Comparison of ENCODE assay signal across 2 fruit fly cellular contexts in genomic region chr2L:4128859-4129258, dm6.
TF ChIP-seq lines count a peak whose summit lies in the region.

No protein-coding gene starts in this region.

TF ChIP-seq in whole organism, embryonic, 481 proteins besides CTCF, POLR2A, EP300 and RAD21 (continued from another document and continues in another):
- TF ChIP-seq CG13894 (tag; optimal IDR thresholded peaks at IDR 0.05; lab: Kevin White, UChicago) = no peak
- TF ChIP-seq Jarid2 (GFP tag; optimal IDR thresholded peaks at IDR 0.05; lab: Kevin White, UChicago) = no peak
- no peak for TF ChIP-seq YL-1 (GFP tag; optimal IDR thresholded peaks at IDR 0.05; lab: Kevin White, UChicago)
- TF ChIP-seq Vsx1 (GFP tag; optimal IDR thresholded peaks at IDR 0.05; lab: Kevin White, UChicago) = no peak
- TF ChIP-seq CG4617 (GFP tag; optimal IDR thresholded peaks at IDR 0.05; lab: Kevin White, UChicago; ENCODE audit: borderline replicate concordance) = no peak
- TF ChIP-seq lmd (GFP tag; IDR thresholded peaks at IDR 0.05; lab: Robert Waterston, UW) = 0 out of 2 replicates have a peak, but pooled peaks have one; percentile 7
- TF ChIP-seq knrl (GFP tag; IDR thresholded peaks at IDR 0.05; lab: Robert Waterston, UW; ENCODE audit: partially characterized antibody) = no peak
- no peak for TF ChIP-seq Ets97D (GFP tag; optimal IDR thresholded peaks at IDR 0.05; lab: Kevin White, UChicago)
- no peak for TF ChIP-seq CG4404 (GFP tag; IDR thresholded peaks at IDR 0.05; lab: Robert Waterston, UW)
- peak; percentile 13 for TF ChIP-seq CG7839 (tag; optimal IDR thresholded peaks at IDR 0.05; lab: Kevin White, UChicago)
- TF ChIP-seq insv (GFP tag; optimal IDR thresholded peaks at IDR 0.05; lab: Kevin White, UChicago) = no peak
- no peak for TF ChIP-seq CG8924 (tag; optimal IDR thresholded peaks at IDR 0.05; lab: Kevin White, UChicago)
- no peak for TF ChIP-seq so (GFP tag; IDR thresholded peaks at IDR 0.05; lab: Robert Waterston, UW)
- TF ChIP-seq NC2β (GFP tag; optimal IDR thresholded peaks at IDR 0.05; lab: Kevin White, UChicago) = no peak
- no peak for TF ChIP-seq Trl (optimal IDR thresholded peaks at IDR 0.05; lab: Kevin White, UChicago)
- no peak for TF ChIP-seq Trl (GFP tag; optimal IDR thresholded peaks at IDR 0.05; lab: Kevin White, UChicago)
- TF ChIP-seq unpg (GFP tag; optimal IDR thresholded peaks at IDR 0.05; lab: Kevin White, UChicago) = no peak
- TF ChIP-seq Fer2 (tag; optimal IDR thresholded peaks at IDR 0.05; lab: Kevin White, UChicago) = no peak
- TF ChIP-seq PHDP (tag; optimal IDR thresholded peaks at IDR 0.05; lab: Kevin White, UChicago) = no peak
- no peak for TF ChIP-seq Camta (GFP tag; optimal IDR thresholded peaks at IDR 0.05; lab: Kevin White, UChicago)
- no peak for TF ChIP-seq CG10209 (GFP tag; optimal IDR thresholded peaks at IDR 0.05; lab: Kevin White, UChicago)
- TF ChIP-seq CG43689 (GFP tag; IDR thresholded peaks at IDR 0.05; lab: Robert Waterston, UW) = no peak
- TF ChIP-seq Atf6 (GFP tag; IDR thresholded peaks at IDR 0.05; lab: Robert Waterston, UW) = no peak
- TF ChIP-seq CHES-1-like (GFP tag; optimal IDR thresholded peaks at IDR 0.05; lab: Kevin White, UChicago) = no peak
- TF ChIP-seq hbn (GFP tag; IDR thresholded peaks at IDR 0.05; lab: Robert Waterston, UW; ENCODE audit: partially characterized antibody) = no peak
- no peak for TF ChIP-seq cwo (GFP tag; optimal IDR thresholded peaks at IDR 0.05; lab: Kevin White, UChicago)
- TF ChIP-seq CG15269 (tag; optimal IDR thresholded peaks at IDR 0.05; lab: Kevin White, UChicago) = no peak
- TF ChIP-seq NFAT (GFP tag; IDR thresholded peaks at IDR 0.05; lab: Robert Waterston, UW) = no peak
- TF ChIP-seq pum (GFP tag; optimal IDR thresholded peaks at IDR 0.05; lab: Kevin White, UChicago) = no peak
- TF ChIP-seq CG5245 (GFP tag; optimal IDR thresholded peaks at IDR 0.05; lab: Kevin White, UChicago) = no peak
- no peak for TF ChIP-seq wek (GFP tag; optimal IDR thresholded peaks at IDR 0.05; lab: Kevin White, UChicago)
- TF ChIP-seq CG13775 (GFP tag; optimal IDR thresholded peaks at IDR 0.05; lab: Kevin White, UChicago) = no peak
- TF ChIP-seq crc (GFP tag; optimal IDR thresholded peaks at IDR 0.05; lab: Kevin White, UChicago) = no peak
- no peak for TF ChIP-seq CG9609 (GFP tag; optimal IDR thresholded peaks at IDR 0.05; lab: Kevin White, UChicago)
- no peak for TF ChIP-seq CG15514 (GFP tag; optimal IDR thresholded peaks at IDR 0.05; lab: Kevin White, UChicago)
- no peak for TF ChIP-seq gro (GFP tag; optimal IDR thresholded peaks at IDR 0.05; lab: Kevin White, UChicago)
- no peak for TF ChIP-seq CG17829 (tag; optimal IDR thresholded peaks at IDR 0.05; lab: Kevin White, UChicago)
- TF ChIP-seq CG18599 (GFP tag; optimal IDR thresholded peaks at IDR 0.05; lab: Kevin White, UChicago) = no peak
- TF ChIP-seq zfh1 (GFP tag; IDR thresholded peaks at IDR 0.05; lab: Robert Waterston, UW) = 0 out of 3 replicates have a peak, but pooled peaks have one; percentile 21
- TF ChIP-seq D (optimal IDR thresholded peaks at IDR 0.05; lab: Kevin White, UChicago) = no peak
- TF ChIP-seq D (GFP tag; optimal IDR thresholded peaks at IDR 0.05; lab: Kevin White, UChicago) = peak; percentile 19
- TF ChIP-seq CG2712 (tag; optimal IDR thresholded peaks at IDR 0.05; lab: Kevin White, UChicago) = peak; percentile 19
- no peak for TF ChIP-seq nom (GFP tag; optimal IDR thresholded peaks at IDR 0.05; lab: Kevin White, UChicago)
- no peak for TF ChIP-seq lilli (GFP tag; optimal IDR thresholded peaks at IDR 0.05; lab: Kevin White, UChicago)
- TF ChIP-seq wor (GFP tag; IDR thresholded peaks at IDR 0.05; lab: Robert Waterston, UW) = no peak
- TF ChIP-seq bab2 (GFP tag; optimal IDR thresholded peaks at IDR 0.05; lab: Kevin White, UChicago) = no peak
- TF ChIP-seq CG9876 (GFP tag; optimal IDR thresholded peaks at IDR 0.05; lab: Kevin White, UChicago) = no peak
- TF ChIP-seq Ptx1 (GFP tag; IDR thresholded peaks at IDR 0.05; lab: Robert Waterston, UW) = no peak
- TF ChIP-seq CG32772 (GFP tag; IDR thresholded peaks at IDR 0.05; lab: Robert Waterston, UW) = 0 out of 2 replicates have a peak, but pooled peaks have one; percentile 11
- no peak for TF ChIP-seq Mrtf (GFP tag; IDR thresholded peaks at IDR 0.05; lab: Robert Waterston, UW)
- no peak for TF ChIP-seq CG11560 (tag; IDR thresholded peaks at IDR 0.05; lab: Robert Waterston, UW)
- TF ChIP-seq CG3281 (GFP tag; optimal IDR thresholded peaks at IDR 0.05; lab: Kevin White, UChicago) = no peak
- TF ChIP-seq row (GFP tag; IDR thresholded peaks at IDR 0.05; lab: Robert Waterston, UW) = peak; percentile 37; the same call in 2 of the 3 replicates
- no peak for TF ChIP-seq NC2α (GFP tag; optimal IDR thresholded peaks at IDR 0.05; lab: Kevin White, UChicago)
- TF ChIP-seq mirr (GFP tag; optimal IDR thresholded peaks at IDR 0.05; lab: Kevin White, UChicago) = no peak
- TF ChIP-seq CG10274 (GFP tag; optimal IDR thresholded peaks at IDR 0.05; lab: Kevin White, UChicago) = no peak
- no peak for TF ChIP-seq CG4707 (GFP tag; optimal IDR thresholded peaks at IDR 0.05; lab: Kevin White, UChicago)
- TF ChIP-seq CG18262 (tag; optimal IDR thresholded peaks at IDR 0.05; lab: Kevin White, UChicago) = peak; percentile 17
- TF ChIP-seq Dek (tag; optimal IDR thresholded peaks at IDR 0.05; lab: Kevin White, UChicago) = no peak
- no peak for TF ChIP-seq Chrac-16 (GFP tag; optimal IDR thresholded peaks at IDR 0.05; lab: Kevin White, UChicago)
- TF ChIP-seq BtbVII (GFP tag; optimal IDR thresholded peaks at IDR 0.05; lab: Kevin White, UChicago) = no peak
- TF ChIP-seq mam (GFP tag; optimal IDR thresholded peaks at IDR 0.05; lab: Kevin White, UChicago) = no peak
- TF ChIP-seq CG2678 (tag; optimal IDR thresholded peaks at IDR 0.05; lab: Kevin White, UChicago) = no peak
- no peak for TF ChIP-seq chn (GFP tag; optimal IDR thresholded peaks at IDR 0.05; lab: Kevin White, UChicago)
- TF ChIP-seq CG14441 (GFP tag; IDR thresholded peaks at IDR 0.05; lab: Robert Waterston, UW) = no peak
- no peak for TF ChIP-seq nau (GFP tag; optimal IDR thresholded peaks at IDR 0.05; lab: Kevin White, UChicago)
- no peak for TF ChIP-seq pan (optimal IDR thresholded peaks at IDR 0.05; lab: Kevin White, UChicago)
- peak in 1 of 2 experiments; percentile 29 for TF ChIP-seq pan (GFP tag; optimal IDR thresholded peaks at IDR 0.05 in 1 of 2, IDR thresholded peaks at IDR 0.05 in 1 of 2)
- no peak for TF ChIP-seq ranshi (GFP tag; IDR thresholded peaks at IDR 0.05; lab: Robert Waterston, UW)

TF ChIP-seq in whole organism, prepupa, 60 proteins besides CTCF, POLR2A, EP300 and RAD21 (continued from another document):
- TF ChIP-seq esn (GFP tag; optimal IDR thresholded peaks at IDR 0.05; lab: Kevin White, UChicago) (peak; percentile 25), Lpt (GFP tag; optimal IDR thresholded peaks at IDR 0.05; lab: Kevin White, UChicago) (no peak), lz (GFP tag; optimal IDR thresholded peaks at IDR 0.05; lab: Kevin White, UChicago) (peak; percentile 13), CG15336 (GFP tag; IDR thresholded peaks at IDR 0.05; lab: Robert Waterston, UW) (no peak), Met (GFP tag; optimal IDR thresholded peaks at IDR 0.05; lab: Kevin White, UChicago) (peak; percentile 45), cyc (GFP tag; optimal IDR thresholded peaks at IDR 0.05; lab: Kevin White, UChicago) (peak; percentile 49), CG34406 (GFP tag; optimal IDR thresholded peaks at IDR 0.05; lab: Kevin White, UChicago) (no peak), OdsH (GFP tag; optimal IDR thresholded peaks at IDR 0.05; lab: Kevin White, UChicago) (peak; percentile 13), Smox (GFP tag; optimal IDR thresholded peaks at IDR 0.05; lab: Kevin White, UChicago) (peak; percentile 22), CG6163 (GFP tag; IDR thresholded peaks at IDR 0.05; lab: Robert Waterston, UW) (peak; percentile 40; the same call in 1 of the 3 replicates), vri (GFP tag; optimal IDR thresholded peaks at IDR 0.05; lab: Kevin White, UChicago) (no peak), CG6792 (GFP tag; optimal IDR thresholded peaks at IDR 0.05; lab: Kevin White, UChicago) (no peak), CG11294 (GFP tag; IDR thresholded peaks at IDR 0.05; lab: Robert Waterston, UW) (no peak), CG31627 (GFP tag; optimal IDR thresholded peaks at IDR 0.05; lab: Kevin White, UChicago) (peak; percentile 45), CG3919 (GFP tag; optimal IDR thresholded peaks at IDR 0.05; lab: Kevin White, UChicago) (peak; percentile 13), CG9139 (GFP tag; optimal IDR thresholded peaks at IDR 0.05; lab: Kevin White, UChicago) (no peak), Hr38 (GFP tag; optimal IDR thresholded peaks at IDR 0.05; lab: Kevin White, UChicago) (no peak), CG7368 (GFP tag; optimal IDR thresholded peaks at IDR 0.05; lab: Kevin White, UChicago) (no peak), fkh (GFP tag; optimal IDR thresholded peaks at IDR 0.05; lab: Kevin White, UChicago) (no peak), CG8632 (GFP tag; optimal IDR thresholded peaks at IDR 0.05; lab: Kevin White, UChicago) (no peak), CG10631 (GFP tag; optimal IDR thresholded peaks at IDR 0.05; lab: Kevin White, UChicago) (no peak), CG8119 (GFP tag; IDR thresholded peaks at IDR 0.05; lab: Robert Waterston, UW) (no peak), Eip78C (GFP tag; lab: Kevin White, UChicago) (peak; percentile 67), svp (GFP tag; lab: Kevin White, UChicago) (peak; percentile 66), Ets21C (GFP tag; optimal IDR thresholded peaks at IDR 0.05; lab: Kevin White, UChicago) (no peak), net (GFP tag; optimal IDR thresholded peaks at IDR 0.05; lab: Kevin White, UChicago) (no peak), Hr39 (GFP tag; optimal IDR thresholded peaks at IDR 0.05; lab: Kevin White, UChicago) (peak; percentile 14), dac (GFP tag; optimal IDR thresholded peaks at IDR 0.05; lab: Kevin White, UChicago) (no peak), Hr4 (GFP tag; optimal IDR thresholded peaks at IDR 0.05; lab: Kevin White, UChicago) (no peak), CG11902 (GFP tag; optimal IDR thresholded peaks at IDR 0.05; lab: Kevin White, UChicago) (no peak), topi (GFP tag; optimal IDR thresholded peaks at IDR 0.05; lab: Kevin White, UChicago) (peak; percentile 41), spab (GFP tag; optimal IDR thresholded peaks at IDR 0.05; lab: Kevin White, UChicago) (no peak), achi (GFP tag; optimal IDR thresholded peaks at IDR 0.05; lab: Kevin White, UChicago) (no peak), Ets96B (tag; optimal IDR thresholded peaks at IDR 0.05; lab: Kevin White, UChicago) (no peak), dsx (GFP tag; optimal IDR thresholded peaks at IDR 0.05; lab: Kevin White, UChicago; ENCODE audit: poor library complexity, severe bottlenecking) (no peak)
